Worm (Caenorhabditis elegans) whole organism, L4/young adult: ENCODE data around the gene C55A6.3.

Experiments used
- W03F9.2 ChIP-seq: fragments of 150-350 bp; optimal IDR thresholded peaks from 2 replicates; lab custom pipeline; 2014; ENCODE audit warnings: missing biosample characterization, missing genetic modification characterization
- dao-5 ChIP-seq: sonication (generic microtip); optimal IDR thresholded peaks from 2 replicates; lab custom pipeline; 2016; ENCODE audit warnings: missing genotype, missing genetic modification characterization, moderate library complexity, missing compliant biosample characterization
- him-1 ChIP-seq: sonication (generic microtip); optimal IDR thresholded peaks from 2 replicates; lab custom pipeline; 2016; ENCODE audit warnings: missing genotype, missing genetic modification reagents, missing genetic modification characterization, missing compliant biosample characterization

DNA sequence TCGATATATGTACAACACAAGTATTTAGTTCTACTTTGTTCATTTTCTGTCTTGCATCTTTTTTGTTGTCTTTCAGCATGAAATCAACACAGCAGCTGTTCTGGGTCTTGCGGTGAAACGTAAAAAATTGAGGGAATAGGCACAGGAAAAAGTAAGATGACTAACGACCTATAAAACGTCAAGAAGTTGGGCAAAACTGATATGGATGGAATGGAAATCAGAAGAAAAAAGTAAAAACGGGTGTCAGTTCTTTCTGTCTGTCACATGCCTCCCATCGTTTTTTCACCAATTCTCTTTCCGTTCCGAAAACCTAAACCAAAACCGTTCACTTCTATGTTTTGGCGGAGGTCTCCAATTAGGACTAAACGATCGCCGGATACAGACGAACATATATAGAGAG is 12.4 kb downstream of the C55A6.3 start:
- TF ChIP-seq dao-5 (tag; lab: Kevin White, UChicago), result no peak
- no peak for TF ChIP-seq him-1
- TF ChIP-seq W03F9.2 (tag; lab: Kevin White, UChicago), result no peak
